Worm (Caenorhabditis elegans) whole organism, mixed stage, embryonic: ENCODE results near the gene pdhk-2.

Experiments
- M03D4.4 ChIP-seq: sonication (generic microtip); optimal IDR thresholded peaks from 2 replicates; lab custom pipeline; 2017; ENCODE audit warnings: mild to moderate bottlenecking, missing genetic modification characterization, missing compliant biosample characterization
- bed-3 ChIP-seq: fragments of 200-800 bp; sonication (Bioruptor generic); optimal IDR thresholded peaks from 3 replicates; lab custom pipeline; 2018; ENCODE audit warnings: mild to moderate bottlenecking, missing genetic modification characterization, moderate library complexity, missing compliant biosample characterization
- blmp-1 ChIP-seq: fragments of 150-350 bp; optimal IDR thresholded peaks from 2 replicates; lab custom pipeline; 2014; ENCODE audit warnings: missing biosample characterization, missing genetic modification characterization
- ceh-39 ChIP-seq: fragments of 150-350 bp; optimal IDR thresholded peaks from 2 replicates; lab custom pipeline; 2014; ENCODE audit warnings: missing biosample characterization, missing genetic modification characterization
- ceh-43 ChIP-seq: fragments of 200-800 bp; sonication (Bioruptor generic); optimal IDR thresholded peaks from 2 replicates; lab custom pipeline; 2018; ENCODE audit warnings: mild to moderate bottlenecking, missing genetic modification characterization, moderate library complexity, missing compliant biosample characterization
- ceh-83 ChIP-seq: fragments of 200-800 bp; sonication (Bioruptor generic); optimal IDR thresholded peaks from 2 replicates; lab custom pipeline; 2018; ENCODE audit warnings: mild to moderate bottlenecking, missing genetic modification characterization, missing compliant biosample characterization
- ces-1 ChIP-seq: fragments of 150-350 bp; optimal IDR thresholded peaks from 2 replicates; lab custom pipeline; 2014; ENCODE audit warnings: missing biosample characterization, missing genetic modification reagents, missing genetic modification characterization
- cnd-1 ChIP-seq: fragments of 200-800 bp; sonication (Bioruptor generic); optimal IDR thresholded peaks from 2 replicates; lab custom pipeline; 2018; ENCODE audit warnings: mild to moderate bottlenecking, missing genetic modification characterization, missing compliant biosample characterization
- drap-1 ChIP-seq: fragments of 200-800 bp; sonication (Bioruptor generic); optimal IDR thresholded peaks from 3 replicates; lab custom pipeline; 2018; ENCODE audit warnings: mild to moderate bottlenecking, missing genetic modification characterization, missing compliant biosample characterization
- elt-1 ChIP-seq: sonication (generic microtip); optimal IDR thresholded peaks from 2 replicates; lab custom pipeline; 2017; ENCODE audit warnings: missing genetic modification characterization, mild to moderate bottlenecking, missing compliant biosample characterization, antibody characterized with exemption, moderate library complexity, borderline replicate concordance; ENCODE audit not compliant: insufficient read depth
- elt-3 ChIP-seq: fragments of 150-350 bp; optimal IDR thresholded peaks from 2 replicates; lab custom pipeline; 2014; ENCODE audit warnings: missing biosample characterization, missing genetic modification characterization
- flh-1 ChIP-seq: fragments of 200-800 bp; sonication (Bioruptor generic); optimal IDR thresholded peaks from 2 replicates; lab custom pipeline; 2018; ENCODE audit warnings: mild to moderate bottlenecking, missing genetic modification characterization, moderate library complexity, missing compliant biosample characterization
- ham-2 ChIP-seq: fragments of 200-800 bp; sonication (Bioruptor generic); optimal IDR thresholded peaks from 2 replicates; lab custom pipeline; 2018; ENCODE audit warnings: mild to moderate bottlenecking, missing genetic modification characterization, missing compliant biosample characterization
- hlh-1 ChIP-seq: fragments of 150-350 bp; optimal IDR thresholded peaks from 2 replicates; lab custom pipeline; 2014; ENCODE audit warnings: missing biosample characterization, missing genetic modification reagents, missing genetic modification characterization
- lin-13 ChIP-seq: fragments of 150-350 bp; optimal IDR thresholded peaks from 2 replicates; lab custom pipeline; 2014; ENCODE audit warnings: missing biosample characterization, missing genetic modification characterization
- lin-32 ChIP-seq: fragments of 200-800 bp; sonication (Bioruptor generic); optimal IDR thresholded peaks from 2 replicates; lab custom pipeline; 2018; ENCODE audit warnings: mild to moderate bottlenecking, missing genetic modification characterization, missing compliant biosample characterization
- lsy-2 ChIP-seq: fragments of 150-350 bp; optimal IDR thresholded peaks from 2 replicates; lab custom pipeline; 2014; ENCODE audit warnings: missing biosample characterization, missing genetic modification characterization
- mab-5 ChIP-seq: fragments of 150-350 bp; optimal IDR thresholded peaks from 2 replicates; lab custom pipeline; 2014; ENCODE audit warnings: missing biosample characterization, missing genetic modification characterization
- mep-1 ChIP-seq: fragments of 150-350 bp; optimal IDR thresholded peaks from 2 replicates; lab custom pipeline; 2017; ENCODE audit warnings: missing biosample characterization, missing genetic modification reagents, missing genetic modification characterization, inconsistent platforms
- mls-2 ChIP-seq: sonication (generic microtip); optimal IDR thresholded peaks from 2 replicates; lab custom pipeline; 2016; ENCODE audit warnings: mild to moderate bottlenecking, missing genetic modification characterization, moderate library complexity, missing compliant biosample characterization
- nhr-12 ChIP-seq: fragments of 150-350 bp; optimal IDR thresholded peaks from 2 replicates; lab custom pipeline; 2014; ENCODE audit warnings: missing biosample characterization, missing genetic modification characterization
- nhr-2 ChIP-seq: fragments of 150-350 bp; optimal IDR thresholded peaks from 2 replicates; lab custom pipeline; 2014; ENCODE audit warnings: missing biosample characterization, missing genetic modification characterization
- nhr-237 ChIP-seq: fragments of 150-350 bp; optimal IDR thresholded peaks from 2 replicates; lab custom pipeline; 2014; ENCODE audit warnings: missing biosample characterization, missing genetic modification characterization
- nhr-28 ChIP-seq: fragments of 150-350 bp; optimal IDR thresholded peaks from 2 replicates; lab custom pipeline; 2014; ENCODE audit warnings: missing biosample characterization, missing genetic modification characterization
- nhr-76 ChIP-seq: sonication (generic microtip); optimal IDR thresholded peaks from 2 replicates; lab custom pipeline; 2017; ENCODE audit warnings: missing biosample characterization, missing genetic modification characterization
- pha-4 ChIP-seq: fragments of 150-350 bp; optimal IDR thresholded peaks from 2 replicates; lab custom pipeline; 2018; ENCODE audit warnings: missing biosample characterization, missing genetic modification reagents, missing genetic modification characterization
- sem-2 ChIP-seq: fragments of 200-800 bp; sonication (Bioruptor generic); optimal IDR thresholded peaks from 2 replicates; lab custom pipeline; 2018; ENCODE audit warnings: mild to moderate bottlenecking, missing genetic modification characterization, missing compliant biosample characterization
- snpc-4 ChIP-seq: fragments of 150-350 bp; optimal IDR thresholded peaks from 2 replicates; lab custom pipeline; 2014; ENCODE audit warnings: missing biosample characterization, missing genetic modification characterization
- sptf-1 ChIP-seq: sonication (generic microtip); optimal IDR thresholded peaks from 2 replicates; lab custom pipeline; 2017; ENCODE audit warnings: mild to moderate bottlenecking, missing genetic modification characterization, moderate library complexity, missing compliant biosample characterization
- tbx-8 ChIP-seq: fragments of 200-800 bp; sonication (Bioruptor generic); optimal IDR thresholded peaks from 2 replicates; lab custom pipeline; 2018; ENCODE audit warnings: mild to moderate bottlenecking, missing genetic modification characterization, moderate library complexity, missing compliant biosample characterization
- unc-120 ChIP-seq: sonication (generic microtip); optimal IDR thresholded peaks from 2 replicates; lab custom pipeline; 2017; ENCODE audit warnings: missing genetic modification characterization, missing compliant biosample characterization; ENCODE audit not compliant: poor library complexity, severe bottlenecking
- unc-39 ChIP-seq: fragments of 150-350 bp; optimal IDR thresholded peaks from 2 replicates; lab custom pipeline; 2014; ENCODE audit warnings: missing biosample characterization, missing genetic modification characterization
- unc-62 ChIP-seq: fragments of 150-350 bp; optimal IDR thresholded peaks from 2 replicates; lab custom pipeline; 2014; ENCODE audit warnings: missing biosample characterization, missing genetic modification reagents, missing genetic modification characterization
- zip-8 ChIP-seq: fragments of 150-350 bp; optimal IDR thresholded peaks from 2 replicates; lab custom pipeline; 2014; ENCODE audit warnings: missing biosample characterization, missing genetic modification characterization
- ztf-11 ChIP-seq: fragments of 150-350 bp; optimal IDR thresholded peaks from 2 replicates; lab custom pipeline; 2014; ENCODE audit warnings: missing biosample characterization, missing genetic modification characterization

Gene pdhk-2

ce11 chrIII:8769253-8769652, 28.0 kb upstream of the pdhk-2 start, which contains the start of gene K02D10.1:
Gene K02D10.1, plus strand, starts transcription at chrIII:8769536.
- TF ChIP-seq lin-13 (tag; lab: Kevin White, UChicago), result no peak
- TF ChIP-seq hlh-1 (tag; lab: Kevin White, UChicago), result peak; percentile 34

- peak; percentile 30 for TF ChIP-seq nhr-12 (tag; lab: Kevin White, UChicago)
- no peak for TF ChIP-seq elt-1 (tag; lab: Kevin White, UChicago)
- peak; percentile 8 for TF ChIP-seq nhr-237 (tag; lab: Kevin White, UChicago)
- TF ChIP-seq ceh-39 (tag; lab: Kevin White, UChicago), result no peak
- TF ChIP-seq lin-32 (GFP tag; lab: Kevin White, UChicago), result peak; percentile 54
- TF ChIP-seq unc-62 (GFP tag; lab: Kevin White, UChicago), result no peak
- no peak for TF ChIP-seq elt-3 (tag; lab: Kevin White, UChicago)
- no peak for TF ChIP-seq snpc-4 (tag; lab: Kevin White, UChicago)
- TF ChIP-seq nhr-2 (tag; lab: Kevin White, UChicago), result no peak
- TF ChIP-seq unc-120, result peak; percentile 64
- peak; percentile 68 for TF ChIP-seq ztf-11 (tag; lab: Kevin White, UChicago)
- no peak for TF ChIP-seq unc-39 (tag; lab: Kevin White, UChicago)
- TF ChIP-seq M03D4.4, result peak; percentile 87
- peak; percentile 13 for TF ChIP-seq mab-5 (tag; lab: Kevin White, UChicago)
- TF ChIP-seq cnd-1 (tag; lab: Kevin White, UChicago), result peak; percentile 69
- TF ChIP-seq hlh-1 (tag; lab: Kevin White, UChicago), result peak; percentile 70
- peak; percentile 48 for TF ChIP-seq sem-2 (GFP tag; lab: Kevin White, UChicago)
- TF ChIP-seq nhr-76, result peak; percentile 55
- TF ChIP-seq flh-1 (GFP tag; lab: Kevin White, UChicago), result peak; percentile 43
- peak; percentile 56 for TF ChIP-seq blmp-1 (tag; lab: Kevin White, UChicago)
- peak; percentile 73 for TF ChIP-seq drap-1 (GFP tag; lab: Kevin White, UChicago)
- peak; percentile 37 for TF ChIP-seq lin-13 (tag; lab: Kevin White, UChicago)
- TF ChIP-seq pha-4, result peak; percentile 18
- TF ChIP-seq bed-3 (GFP tag; lab: Kevin White, UChicago), result peak; percentile 59
- TF ChIP-seq nhr-28 (tag; lab: Kevin White, UChicago), result no peak
- TF ChIP-seq tbx-8 (GFP tag; lab: Kevin White, UChicago), result no peak
- TF ChIP-seq ham-2 (GFP tag; lab: Kevin White, UChicago), result peak; percentile 52
- TF ChIP-seq lsy-2 (tag; lab: Kevin White, UChicago), result peak; percentile 66
- TF ChIP-seq zip-8 (tag; lab: Kevin White, UChicago), result no peak
- TF ChIP-seq sptf-1, result peak; percentile 91
- peak; percentile 85 for TF ChIP-seq mep-1
- peak; percentile 47 for TF ChIP-seq ceh-83 (GFP tag; lab: Kevin White, UChicago)
- TF ChIP-seq mls-2 (tag; lab: Kevin White, UChicago), result peak; percentile 92
- no peak for TF ChIP-seq ces-1 (GFP tag; lab: Kevin White, UChicago)
- peak; percentile 87 for TF ChIP-seq ceh-43 (GFP tag; lab: Kevin White, UChicago)
These were observed 26.7 kb upstream of the pdhk-2 start, which contains the start of gene mtss-1 for ce11 chrIII:8767889-8768361. Gene mtss-1, plus strand, starts transcription at chrIII:8768311.

DNA sequence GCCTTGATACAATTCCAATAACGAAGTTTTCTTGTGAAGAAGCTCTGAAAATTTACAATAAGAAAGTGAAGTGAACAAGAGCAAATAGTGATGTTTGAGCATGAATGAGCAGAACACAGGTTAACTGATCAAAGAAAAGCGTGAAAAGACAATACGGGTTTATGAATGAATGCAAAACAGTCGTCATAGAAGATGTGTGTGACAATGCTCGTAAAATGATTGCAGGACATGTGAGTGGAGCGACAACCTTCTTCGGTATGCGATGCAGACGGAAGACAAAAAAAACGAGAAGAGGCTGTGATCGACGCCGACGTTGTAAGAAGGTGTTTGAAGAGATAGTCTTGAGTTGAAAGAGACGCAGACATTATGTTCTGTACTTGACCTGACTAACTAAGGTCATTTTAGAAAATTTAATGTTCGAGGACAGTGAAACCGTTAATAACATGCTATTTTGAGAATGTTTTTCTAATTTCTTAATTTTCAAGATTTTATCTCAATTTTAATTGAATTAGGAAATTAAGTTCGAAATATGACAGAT, 26.1 kb upstream of the pdhk-2 start, which contains the start of gene mig-22:
mig-22 (minus strand) TSS at position 51 of the 538 bp plus-strand sequence.
- TF ChIP-seq snpc-4 (tag; lab: Kevin White, UChicago) (no peak), M03D4.4 (no peak), nhr-2 (tag; lab: Kevin White, UChicago) (peak; percentile 88), ceh-39 (tag; lab: Kevin White, UChicago) (no peak), nhr-12 (tag; lab: Kevin White, UChicago) (no peak)
- TF ChIP-seq, all 35 proteins: peak for 1
